Fruit fly (Drosophila melanogaster) whole organism, embryonic: Measurements from ENCODE around the gene PolD2.

Experiments
- CG10979 ChIP-seq: fragments of 200-800 bp; sonication (Bioruptor generic); optimal IDR thresholded peaks from 2 replicates; lab custom pipeline; 2018; ENCODE audit warnings: missing biosample characterization, mild to moderate bottlenecking, missing genetic modification characterization, moderate library complexity
- CG11695 ChIP-seq: fragments of 200-800 bp; sonication (Bioruptor generic); IDR thresholded peaks from 3 replicates; pipeline ENCODE4 v1.3.6; 2022; ENCODE audit warnings: missing biosample characterization, missing genetic modification characterization
- CTCF ChIP-seq: fragments of 200-800 bp; sonication (Bioruptor generic); optimal IDR thresholded peaks from 2 replicates; lab custom pipeline; 2017; ENCODE audit warnings: missing biosample characterization, mild to moderate bottlenecking, missing genetic modification characterization, moderate library complexity
- Max ChIP-seq: fragments of 200-800 bp; sonication (Bioruptor generic); optimal IDR thresholded peaks from 2 replicates; lab custom pipeline; 2016; ENCODE audit warnings: missing biosample characterization, mild to moderate bottlenecking, missing genetic modification characterization
- Sry-δ ChIP-seq: fragments of 200-800 bp; sonication (Bioruptor generic); optimal IDR thresholded peaks from 2 replicates; lab custom pipeline; 2016; ENCODE audit warnings: missing biosample characterization, missing genetic modification characterization
- bigmax ChIP-seq: fragments of 200-800 bp; sonication (Bioruptor generic); optimal IDR thresholded peaks from 2 replicates; lab custom pipeline; 2018; ENCODE audit warnings: missing biosample characterization, mild to moderate bottlenecking, missing genetic modification characterization

DNA sequence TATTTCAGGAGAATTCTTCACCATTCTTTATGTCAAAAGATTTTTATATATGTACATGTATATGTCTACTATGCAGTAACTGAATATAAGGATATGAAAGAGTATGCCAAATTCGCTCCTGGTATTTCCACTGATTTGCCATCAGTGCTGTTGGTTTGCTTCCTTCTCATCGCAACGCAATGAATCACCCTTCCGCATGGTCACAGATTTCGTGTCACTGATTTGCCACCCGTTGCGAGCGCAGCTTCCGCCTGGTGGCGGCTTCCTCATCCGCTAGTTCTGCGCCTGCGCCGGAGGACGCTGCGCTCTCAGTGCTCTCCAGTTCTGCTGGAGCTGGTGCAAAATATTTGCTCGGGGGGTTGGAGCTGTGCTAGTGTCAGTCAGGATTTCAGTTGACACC is 27.2 kb upstream of the PolD2 start:
- TF ChIP-seq CTCF (GFP tag; lab: Kevin White, UChicago) (no peak), bigmax (GFP tag; lab: Kevin White, UChicago) (no peak), CG11695 (GFP tag; lab: Robert Waterston, UW) (no peak), Max (no peak), CG10979 (tag; lab: Kevin White, UChicago) (no peak), Sry-δ (GFP tag; lab: Kevin White, UChicago) (no peak)
